Worm (Caenorhabditis elegans) whole organism, L1 larva: Measurements from ENCODE around the gene R13A5.11.

ENCODE experiments used
- ama-1 ChIP-seq: fragments of 150-350 bp; optimal IDR thresholded peaks from 2 replicates; lab custom pipeline; 2014
- dpl-1 ChIP-seq, 3 experiments: fragments of 150-350 bp in 2 of 3; sonication (generic microtip) in 1 of 3; optimal IDR thresholded peaks; 2 replicates each; lab custom pipeline; 2014 to 2017; ENCODE audit warnings: missing biosample characterization in 3 of 3, missing genetic modification characterization in 3 of 3, missing genetic modification reagents in 3 of 3
- nhr-77 ChIP-seq: fragments of 150-350 bp; optimal IDR thresholded peaks from 2 replicates; lab custom pipeline; 2014; ENCODE audit warnings: missing biosample characterization, missing genetic modification characterization
- unc-86 ChIP-seq: sonication (generic microtip); optimal IDR thresholded peaks from 2 replicates; lab custom pipeline; 2016; ENCODE audit warnings: missing genetic modification characterization, missing compliant biosample characterization
- ztf-11 ChIP-seq, 2 experiments: sonication (generic microtip); optimal IDR thresholded peaks; 2 replicates each; lab custom pipeline; 2016 to 2017; ENCODE audit warnings: missing genetic modification characterization in 2 of 2, missing biosample characterization in 1 of 2, missing compliant biosample characterization in 1 of 2

DNA sequence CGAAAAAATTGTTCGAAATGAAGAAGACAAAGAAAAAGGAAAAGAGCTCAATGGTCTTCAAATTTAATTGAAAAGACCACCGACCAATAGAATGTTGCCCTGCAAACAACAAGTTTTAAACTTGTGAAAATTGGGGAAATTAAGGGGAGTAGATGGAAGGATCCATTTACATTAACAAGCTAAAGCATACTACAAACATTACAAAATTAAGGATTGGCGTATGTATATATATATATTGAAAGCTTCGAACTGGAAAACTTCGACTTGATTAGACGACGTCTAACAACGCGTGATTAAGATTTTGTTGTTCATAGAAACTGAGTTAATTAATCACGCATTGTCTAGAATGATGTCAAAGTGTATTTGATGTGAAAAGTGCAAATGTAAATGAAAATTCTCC is 4.9 kb downstream of the R13A5.11 start, which contains the start of gene R13A5.15:
- TF ChIP-seq nhr-77 (tag; lab: Kevin White, UChicago) (no peak), unc-86 (tag; lab: Kevin White, UChicago) (no peak), ztf-11 (tag; optimal IDR thresholded peaks at IDR 0.05; lab: Kevin White, UChicago) (no peak), dpl-1 (GFP tag; optimal IDR thresholded peaks at IDR 0.05; lab: Kevin White, UChicago) (no peak), ama-1 (lab: Kevin White, UChicago) (no peak)
